Fruit fly (Drosophila melanogaster) whole organism, wandering third instar larva: ENCODE measurements around the gene puc.

ENCODE experiments used
- CG9705 ChIP-seq: fragments of 200-800 bp; sonication (Bioruptor generic); optimal IDR thresholded peaks from 2 replicates; lab custom pipeline; 2018; ENCODE audit warnings: missing biosample characterization, mild to moderate bottlenecking, missing genetic modification characterization
- Dfd ChIP-seq: fragments of >200 bp; optimal IDR thresholded peaks from 2 replicates; lab custom pipeline; 2017; ENCODE audit warnings: missing biosample characterization, missing genetic modification characterization
- GATAd ChIP-seq: sonication (Bioruptor generic); optimal IDR thresholded peaks from 2 replicates; lab custom pipeline; 2016; ENCODE audit warnings: missing biosample characterization, missing genetic modification characterization
- Hr78 ChIP-seq: fragments of >200 bp; optimal IDR thresholded peaks from 2 replicates; lab custom pipeline; 2017; ENCODE audit warnings: missing biosample characterization, missing genetic modification characterization
- fru ChIP-seq: fragments of 200-800 bp; sonication (Bioruptor generic); optimal IDR thresholded peaks from 3 replicates; lab custom pipeline; 2016; ENCODE audit warnings: missing biosample characterization, mild to moderate bottlenecking, missing genetic modification characterization
- h ChIP-seq: fragments of 200-800 bp; sonication (Bioruptor generic); optimal IDR thresholded peaks from 3 replicates; lab custom pipeline; 2016; ENCODE audit warnings: missing biosample characterization, mild to moderate bottlenecking, missing genetic modification characterization
- psq ChIP-seq: fragments of 200-800 bp; sonication (Bioruptor generic); optimal IDR thresholded peaks from 3 replicates; lab custom pipeline; 2017; ENCODE audit warnings: missing biosample characterization, mild to moderate bottlenecking, missing genetic modification characterization, moderate library complexity

- TF ChIP-seq GATAd (GFP tag; lab: Kevin White, UChicago): no peak
- TF ChIP-seq fru (GFP tag; lab: Kevin White, UChicago): no peak
- TF ChIP-seq Dfd: no peak
- no peak for TF ChIP-seq psq (GFP tag; lab: Kevin White, UChicago)
- TF ChIP-seq CG9705 (GFP tag; lab: Kevin White, UChicago): no peak
- no peak for TF ChIP-seq h (GFP tag; lab: Kevin White, UChicago)
- no peak for TF ChIP-seq Hr78
Observed at dm6 chr3R:8106909-8107841, 2.0 kb downstream of the puc start.
